Worm (Caenorhabditis elegans) whole organism, midembryonic: Measurements from ENCODE around the gene try-14.

ENCODE experiments used
- T22C8.4 ChIP-seq: fragments of 200-800 bp; sonication (Bioruptor generic); IDR thresholded peaks from 2 replicates; pipeline ENCODE4 v1.3.6; 2022; ENCODE audit warnings: missing genetic modification characterization, missing compliant biosample characterization
- cog-1 ChIP-seq: sonication (generic microtip); optimal IDR thresholded peaks from 2 replicates; lab custom pipeline; 2016; ENCODE audit warnings: missing genetic modification characterization, missing compliant biosample characterization
- flt-1 ChIP-seq: fragments of 200-800 bp; sonication (Bioruptor generic); IDR thresholded peaks from 2 replicates; pipeline ENCODE4 v1.3.6; 2022; ENCODE audit warnings: missing genetic modification characterization, missing compliant biosample characterization
- klf-2 ChIP-seq: fragments of 200-800 bp; sonication (Bioruptor generic); conservative IDR thresholded peaks from 2 replicates; pipeline ENCODE4 v1.3.6; 2022; ENCODE audit warnings: missing genetic modification reagents, missing genetic modification characterization, missing compliant biosample characterization
- med-1 ChIP-seq: sonication (generic microtip); optimal IDR thresholded peaks from 2 replicates; lab custom pipeline; 2017; ENCODE audit warnings: missing genetic modification characterization, mild to moderate bottlenecking, missing compliant biosample characterization, antibody characterized with exemption, missing genetic modification reagents; ENCODE audit not compliant: insufficient read depth
- ref-1 ChIP-seq: fragments of 200-800 bp; sonication (Bioruptor generic); conservative IDR thresholded peaks from 2 replicates; pipeline ENCODE4 v1.3.6; 2022; ENCODE audit warnings: missing genetic modification reagents, missing genetic modification characterization, missing compliant biosample characterization
- tab-1 ChIP-seq: fragments of 200-800 bp; sonication (Bioruptor generic); IDR thresholded peaks from 2 replicates; pipeline ENCODE4 v1.3.6; 2022; ENCODE audit warnings: missing genetic modification characterization, missing compliant biosample characterization
- ztf-23 ChIP-seq: fragments of 200-800 bp; sonication (Bioruptor generic); IDR thresholded peaks from 2 replicates; pipeline ENCODE4 v1.3.6; 2022; ENCODE audit warnings: missing genetic modification reagents, missing genetic modification characterization, missing compliant biosample characterization
- ztf-29 ChIP-seq: fragments of 200-800 bp; sonication (Bioruptor generic); IDR thresholded peaks from 2 replicates; pipeline ENCODE4 v1.3.6; 2022; ENCODE audit warnings: missing genetic modification reagents, missing genetic modification characterization, missing compliant biosample characterization

The try-14 gene

ce11 chrX:7522595-7522994 is 27.2 kb upstream of the try-14 start:
- TF ChIP-seq med-1 (GFP tag; lab: Kevin White, UChicago), result no peak
- no peak for TF ChIP-seq klf-2 (GFP tag; lab: Robert Waterston, UW)
- TF ChIP-seq ztf-29 (GFP tag; lab: Robert Waterston, UW), result no peak
- TF ChIP-seq ztf-23 (GFP tag; lab: Robert Waterston, UW), result no peak
- no peak for TF ChIP-seq ref-1 (GFP tag; lab: Robert Waterston, UW)
- no peak for TF ChIP-seq tab-1 (GFP tag; lab: Robert Waterston, UW)
- no peak for TF ChIP-seq cog-1 (tag; lab: Kevin White, UChicago)
- TF ChIP-seq flt-1, result no peak
- no peak for TF ChIP-seq T22C8.4 (GFP tag; lab: Robert Waterston, UW)

- no peak for TF ChIP-seq ztf-23 (GFP tag; lab: Robert Waterston, UW)
- no peak for TF ChIP-seq T22C8.4 (GFP tag; lab: Robert Waterston, UW)
These were observed 24.2 kb upstream of the try-14 start, which contains the start of gene chts-1 for ce11 chrX:7519569-7519968. chts-1 (minus strand) TSS chrX:7519669.

DNA sequence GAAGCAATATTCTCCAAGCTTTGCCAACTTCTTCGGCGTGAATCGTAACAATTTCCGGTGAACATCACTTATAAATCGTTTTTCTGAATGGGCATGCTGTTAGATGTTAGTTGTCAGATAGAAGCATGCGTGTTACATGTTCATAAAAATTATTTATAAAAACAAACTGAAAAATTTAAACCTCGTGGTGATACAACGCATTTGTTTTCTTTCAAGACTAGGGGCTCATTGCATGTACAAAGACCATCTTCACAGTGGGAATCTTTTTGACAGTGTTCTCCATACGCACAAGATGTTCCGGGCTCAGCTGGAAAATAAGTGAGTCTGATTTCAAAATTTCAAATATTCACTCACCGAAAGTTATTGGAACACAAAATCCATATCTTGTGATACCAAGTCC is 17.3 kb upstream of the try-14 start:
- TF ChIP-seq ztf-29 (GFP tag; lab: Robert Waterston, UW) (no peak), T22C8.4 (GFP tag; lab: Robert Waterston, UW) (no peak), med-1 (GFP tag; lab: Kevin White, UChicago) (no peak), cog-1 (tag; lab: Kevin White, UChicago) (no peak), tab-1 (GFP tag; lab: Robert Waterston, UW) (no peak), klf-2 (GFP tag; lab: Robert Waterston, UW) (no peak), ztf-23 (GFP tag; lab: Robert Waterston, UW) (no peak), flt-1 (no peak), ref-1 (GFP tag; lab: Robert Waterston, UW) (no peak)

DNA sequence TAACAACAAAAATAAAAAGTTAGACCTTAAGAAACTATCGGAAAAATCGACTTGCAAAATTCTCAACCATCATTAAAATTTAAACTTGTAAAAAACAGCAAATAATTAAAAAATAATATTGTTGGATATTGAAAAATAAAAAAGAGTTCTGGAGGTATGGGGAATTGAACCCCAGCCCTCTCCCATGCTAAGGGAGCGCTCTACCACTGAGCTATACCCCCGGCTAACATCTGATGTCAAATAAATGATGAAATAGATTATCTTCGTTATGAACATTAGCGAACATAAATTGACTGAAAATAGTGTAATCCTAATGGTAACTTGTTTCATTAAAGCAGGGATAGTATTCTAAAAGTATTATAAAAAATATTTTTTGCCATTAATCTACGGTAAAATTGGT is 11.8 kb upstream of the try-14 start:
- no peak for TF ChIP-seq klf-2 (GFP tag; lab: Robert Waterston, UW)
- no peak for TF ChIP-seq ref-1 (GFP tag; lab: Robert Waterston, UW)
- TF ChIP-seq flt-1, result no peak; the same call in none of the 2 replicates
- no peak for TF ChIP-seq T22C8.4 (GFP tag; lab: Robert Waterston, UW)

DNA sequence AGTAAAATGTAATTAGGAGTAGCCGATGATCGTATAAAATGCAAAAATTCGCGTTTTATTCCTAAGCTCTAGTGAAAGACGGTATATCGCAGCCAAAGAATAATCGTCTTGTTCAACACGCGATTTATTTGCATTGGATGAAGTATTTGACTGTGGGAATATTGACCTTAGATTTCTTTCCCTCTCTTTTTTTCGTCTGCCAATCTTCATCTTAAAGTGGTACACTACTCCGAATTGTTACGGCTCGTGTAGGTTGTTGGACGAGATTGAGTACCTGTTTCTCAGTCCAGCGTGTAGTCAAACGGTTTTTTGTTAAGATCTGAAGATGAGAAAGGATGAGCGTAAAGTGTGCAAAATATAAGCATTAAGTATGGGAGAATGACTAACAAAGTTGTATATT is 11.1 kb upstream of the try-14 start, which contains the start of gene lgc-11:
TSS of gene lgc-11 (minus strand) at position 101 of the 400 bp plus-strand sequence.
- TF ChIP-seq flt-1 (no peak), klf-2 (GFP tag; lab: Robert Waterston, UW) (no peak), ztf-23 (GFP tag; lab: Robert Waterston, UW) (no peak), ztf-29 (GFP tag; lab: Robert Waterston, UW) (no peak), cog-1 (tag; lab: Kevin White, UChicago) (no peak), ref-1 (GFP tag; lab: Robert Waterston, UW) (no peak), T22C8.4 (GFP tag; lab: Robert Waterston, UW) (no peak), med-1 (GFP tag; lab: Kevin White, UChicago) (no peak), tab-1 (GFP tag; lab: Robert Waterston, UW) (no peak)

ce11 chrX:7502807-7503206 is 7.4 kb upstream of the try-14 start, which contains the start of gene F48E3.6:
F48E3.6 (minus strand) TSS chrX:7502907.
- TF ChIP-seq ztf-23 (GFP tag; lab: Robert Waterston, UW), result no peak
- TF ChIP-seq T22C8.4 (GFP tag; lab: Robert Waterston, UW), result no peak
- no peak for TF ChIP-seq med-1 (GFP tag; lab: Kevin White, UChicago)
- TF ChIP-seq cog-1 (tag; lab: Kevin White, UChicago), result no peak
- no peak for TF ChIP-seq klf-2 (GFP tag; lab: Robert Waterston, UW)
- TF ChIP-seq tab-1 (GFP tag; lab: Robert Waterston, UW), result no peak
- TF ChIP-seq ztf-29 (GFP tag; lab: Robert Waterston, UW), result no peak
- no peak for TF ChIP-seq ref-1 (GFP tag; lab: Robert Waterston, UW)
- TF ChIP-seq flt-1, result no peak

- TF ChIP-seq ref-1 (GFP tag; lab: Robert Waterston, UW) (no peak), flt-1 (peak; percentile 72), cog-1 (tag; lab: Kevin White, UChicago) (peak; percentile 78), med-1 (GFP tag; lab: Kevin White, UChicago) (peak; percentile 14), ztf-23 (GFP tag; lab: Robert Waterston, UW) (peak; percentile 57; the same call in 1 of the 2 replicates), klf-2 (GFP tag; lab: Robert Waterston, UW) (no peak), T22C8.4 (GFP tag; lab: Robert Waterston, UW) (no peak), tab-1 (GFP tag; lab: Robert Waterston, UW) (0 out of 2 replicates have a peak, but pooled peaks have one; percentile 46)
These were observed 5.6 kb upstream of the try-14 start, which contains the start of gene uggt-1 for ce11 chrX:7500970-7501369. uggt-1 (minus strand) TSS chrX:7500982.

DNA sequence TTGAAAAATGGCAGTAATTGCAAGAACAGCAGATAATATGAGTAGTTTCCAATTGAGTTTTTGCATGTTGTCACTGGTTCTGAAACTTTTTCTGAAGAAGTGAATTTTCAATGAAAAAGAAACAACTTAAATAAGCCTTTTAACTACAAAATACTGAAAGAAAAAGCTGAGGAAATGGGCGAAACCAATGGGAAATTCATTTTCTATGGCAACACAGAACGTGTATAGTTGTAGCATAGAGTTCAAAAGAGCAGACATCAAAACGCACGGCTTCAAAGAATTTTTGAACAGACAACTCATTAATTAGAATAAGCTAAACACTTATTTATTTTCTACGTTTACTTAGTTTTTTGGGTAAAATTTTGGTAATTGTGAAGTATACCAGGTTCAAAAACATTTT is 2.4 kb downstream of the try-14 start, which contains the start of gene F48E3.2:
TSS of gene F48E3.2 (minus strand) at position 101 of the 400 bp plus-strand sequence.
- no peak for TF ChIP-seq cog-1 (tag; lab: Kevin White, UChicago)
- TF ChIP-seq ztf-23 (GFP tag; lab: Robert Waterston, UW), result no peak
- no peak for TF ChIP-seq T22C8.4 (GFP tag; lab: Robert Waterston, UW)
- TF ChIP-seq ref-1 (GFP tag; lab: Robert Waterston, UW), result no peak
- no peak for TF ChIP-seq flt-1
- TF ChIP-seq tab-1 (GFP tag; lab: Robert Waterston, UW), result no peak
- no peak for TF ChIP-seq klf-2 (GFP tag; lab: Robert Waterston, UW)
- no peak for TF ChIP-seq med-1 (GFP tag; lab: Kevin White, UChicago)
- TF ChIP-seq ztf-29 (GFP tag; lab: Robert Waterston, UW), result no peak

DNA sequence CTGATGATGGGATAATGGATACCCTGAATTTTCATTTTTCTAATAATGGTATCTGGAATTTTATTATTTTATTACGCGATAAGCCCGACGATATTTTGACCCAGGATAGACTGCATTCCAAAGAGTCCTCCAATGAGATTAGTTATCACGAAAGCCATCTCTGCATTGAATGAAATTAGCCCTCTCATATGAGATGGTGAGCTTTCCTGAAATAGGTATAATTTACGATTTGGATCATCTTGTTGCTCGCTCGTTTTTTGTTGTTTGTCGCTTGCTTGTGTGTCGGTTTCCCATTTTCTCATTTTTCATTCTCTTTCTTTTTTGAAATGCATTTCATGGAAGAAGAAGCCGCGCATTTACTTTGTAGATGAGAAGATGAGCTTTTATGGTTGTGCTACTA is 3.9 kb downstream of the try-14 start:
- TF ChIP-seq tab-1 (GFP tag; lab: Robert Waterston, UW), result no peak
- TF ChIP-seq cog-1 (tag; lab: Kevin White, UChicago), result no peak
- TF ChIP-seq T22C8.4 (GFP tag; lab: Robert Waterston, UW), result no peak
- no peak for TF ChIP-seq ztf-23 (GFP tag; lab: Robert Waterston, UW)
- no peak for TF ChIP-seq ref-1 (GFP tag; lab: Robert Waterston, UW)
- no peak for TF ChIP-seq med-1 (GFP tag; lab: Kevin White, UChicago)
- no peak for TF ChIP-seq ztf-29 (GFP tag; lab: Robert Waterston, UW)
- no peak for TF ChIP-seq klf-2 (GFP tag; lab: Robert Waterston, UW)
- no peak for TF ChIP-seq flt-1
